Fruit fly (Drosophila melanogaster) whole organism, embryonic: ENCODE data around the gene Wdr62.
A peak's percentile ranks its signal among the peaks of the same experiment; 100 is the strongest.

Experiments
- Atf-2 ChIP-seq: fragments of 200-800 bp; sonication (Bioruptor generic); optimal IDR thresholded peaks from 2 replicates; lab custom pipeline; 2016; ENCODE audit warnings: missing biosample characterization, missing genetic modification characterization
- CG12391 ChIP-seq: fragments of 200-800 bp; sonication (Bioruptor generic); optimal IDR thresholded peaks from 3 replicates; lab custom pipeline; 2018; ENCODE audit warnings: missing biosample characterization, mild to moderate bottlenecking, missing genetic modification characterization, moderate library complexity
- CG13624 ChIP-seq: fragments of 200-800 bp; sonication (Bioruptor generic); optimal IDR thresholded peaks from 2 replicates; lab custom pipeline; 2016; ENCODE audit warnings: missing biosample characterization, missing genetic modification characterization
- CG15514 ChIP-seq: fragments of 200-800 bp; sonication (Bioruptor generic); optimal IDR thresholded peaks from 3 replicates; lab custom pipeline; 2017; ENCODE audit warnings: missing biosample characterization, missing genetic modification characterization, mild to moderate bottlenecking, moderate library complexity, missing genetic modification reagents
- CG1603 ChIP-seq: fragments of 200-800 bp; sonication (Bioruptor generic); optimal IDR thresholded peaks from 2 replicates; lab custom pipeline; 2019; ENCODE audit warnings: missing biosample characterization, mild to moderate bottlenecking, missing genetic modification characterization, moderate library complexity
- CG16863 ChIP-seq: fragments of 200-800 bp; sonication (Bioruptor generic); optimal IDR thresholded peaks from 3 replicates; lab custom pipeline; 2016; ENCODE audit warnings: missing biosample characterization, missing genetic modification characterization
- CG17186 ChIP-seq: fragments of 200-800 bp; sonication (Bioruptor generic); optimal IDR thresholded peaks from 3 replicates; lab custom pipeline; 2017; ENCODE audit warnings: missing biosample characterization, missing genetic modification reagents, missing genetic modification characterization
- CG17361 ChIP-seq: fragments of 200-800 bp; sonication (Bioruptor generic); IDR thresholded peaks from 3 replicates; pipeline ENCODE4 v1.3.6; 2022; ENCODE audit warnings: missing biosample characterization, missing genetic modification characterization
- CG2120 ChIP-seq: fragments of 200-800 bp; sonication (Bioruptor generic); optimal IDR thresholded peaks from 3 replicates; lab custom pipeline; 2016; ENCODE audit warnings: missing biosample characterization, missing genetic modification characterization
- CG30403 ChIP-seq: fragments of 200-800 bp; sonication (Bioruptor generic); optimal IDR thresholded peaks from 3 replicates; lab custom pipeline; 2016; ENCODE audit warnings: missing biosample characterization, missing genetic modification characterization
- CG32767 ChIP-seq: fragments of 200-800 bp; sonication (Bioruptor generic); IDR thresholded peaks from 2 replicates; pipeline ENCODE4 v1.3.6; 2022; ENCODE audit warnings: missing biosample characterization, missing genetic modification characterization
- CG3995 ChIP-seq: fragments of 200-800 bp; sonication (Bioruptor generic); optimal IDR thresholded peaks from 3 replicates; lab custom pipeline; 2016; ENCODE audit warnings: missing biosample characterization, missing genetic modification characterization
- CG4282 ChIP-seq: fragments of 200-800 bp; sonication (Bioruptor generic); optimal IDR thresholded peaks from 2 replicates; lab custom pipeline; 2016; ENCODE audit warnings: missing biosample characterization, missing genetic modification characterization
- CG4617 ChIP-seq: fragments of 200-800 bp; sonication (Bioruptor generic); optimal IDR thresholded peaks from 3 replicates; lab custom pipeline; 2016; ENCODE audit warnings: missing biosample characterization, missing genetic modification characterization, borderline replicate concordance
- CG5245 ChIP-seq: fragments of 200-800 bp; sonication (Bioruptor generic); optimal IDR thresholded peaks from 3 replicates; lab custom pipeline; 2016; ENCODE audit warnings: missing biosample characterization, missing genetic modification characterization
- CG6254 ChIP-seq: fragments of 200-800 bp; sonication (Bioruptor generic); optimal IDR thresholded peaks from 3 replicates; lab custom pipeline; 2017; ENCODE audit warnings: mild to moderate bottlenecking, missing biosample characterization, missing genetic modification reagents, missing genetic modification characterization
- CG6765 ChIP-seq: fragments of 200-800 bp; sonication (Bioruptor generic); optimal IDR thresholded peaks from 3 replicates; lab custom pipeline; 2017; ENCODE audit warnings: missing biosample characterization, mild to moderate bottlenecking, missing genetic modification characterization
- CG7839 ChIP-seq: fragments of 200-800 bp; sonication (Bioruptor generic); optimal IDR thresholded peaks from 3 replicates; lab custom pipeline; 2018; ENCODE audit warnings: missing biosample characterization, mild to moderate bottlenecking, missing genetic modification characterization, moderate library complexity
- CG8089 ChIP-seq: fragments of 200-800 bp; sonication (Bioruptor generic); optimal IDR thresholded peaks from 3 replicates; lab custom pipeline; 2016; ENCODE audit warnings: missing biosample characterization, missing genetic modification characterization
- CG8359 ChIP-seq: fragments of 200-800 bp; sonication (Bioruptor generic); optimal IDR thresholded peaks from 2 replicates; lab custom pipeline; 2017; ENCODE audit warnings: missing biosample characterization, mild to moderate bottlenecking, missing genetic modification characterization, borderline replicate concordance
- CoRest ChIP-seq: fragments of 200-800 bp; sonication (Bioruptor generic); optimal IDR thresholded peaks from 3 replicates; lab custom pipeline; 2018; ENCODE audit warnings: missing biosample characterization, mild to moderate bottlenecking, missing genetic modification characterization, moderate library complexity
- Dek ChIP-seq: fragments of 200-800 bp; sonication (Bioruptor generic); optimal IDR thresholded peaks from 3 replicates; lab custom pipeline; 2019; ENCODE audit warnings: missing biosample characterization, mild to moderate bottlenecking, missing genetic modification characterization, moderate library complexity
- E2f1 ChIP-seq: fragments of 200-800 bp; sonication (Bioruptor generic); IDR thresholded peaks from 2 replicates; pipeline ENCODE4 v1.3.6; 2022; ENCODE audit warnings: missing biosample characterization, missing genetic modification characterization
- HLH4C ChIP-seq: fragments of 200-800 bp; sonication (Bioruptor generic); IDR thresholded peaks from 3 replicates; pipeline ENCODE4 v1.3.6; 2022; ENCODE audit warnings: missing biosample characterization, missing genetic modification characterization; ENCODE audit not compliant: partially characterized antibody
- Hand ChIP-seq: fragments of 200-800 bp; sonication (Bioruptor generic); optimal IDR thresholded peaks from 2 replicates; lab custom pipeline; 2017; ENCODE audit warnings: mild to moderate bottlenecking, missing biosample characterization, missing genetic modification reagents, missing genetic modification characterization
- HmgZ ChIP-seq: fragments of 200-800 bp; sonication (Bioruptor generic); optimal IDR thresholded peaks from 2 replicates; lab custom pipeline; 2018; ENCODE audit warnings: missing biosample characterization, mild to moderate bottlenecking, missing genetic modification characterization
- Oaz ChIP-seq: fragments of 200-800 bp; sonication (Bioruptor generic); IDR thresholded peaks from 2 replicates; pipeline ENCODE4 v1.3.6; 2022; ENCODE audit warnings: missing biosample characterization, missing genetic modification characterization
- Sox100B ChIP-seq: fragments of 200-800 bp; sonication (Bioruptor generic); optimal IDR thresholded peaks from 3 replicates; lab custom pipeline; 2018; ENCODE audit warnings: missing biosample characterization, mild to moderate bottlenecking, missing genetic modification characterization
- Sry-β ChIP-seq: fragments of 200-800 bp; sonication (Bioruptor generic); optimal IDR thresholded peaks from 2 replicates; lab custom pipeline; 2018; ENCODE audit warnings: missing biosample characterization, mild to moderate bottlenecking, missing genetic modification characterization, moderate library complexity
- Taf1 ChIP-seq: fragments of 200-800 bp; sonication (Bioruptor generic); IDR thresholded peaks from 2 replicates; pipeline ENCODE4 v1.3.6; 2022; ENCODE audit warnings: missing biosample characterization, missing genetic modification characterization
- Vsx1 ChIP-seq: fragments of 200-800 bp; sonication (Bioruptor generic); optimal IDR thresholded peaks from 2 replicates; lab custom pipeline; 2017; ENCODE audit warnings: missing biosample characterization, mild to moderate bottlenecking, missing genetic modification characterization, missing genetic modification reagents
- Xrp1 ChIP-seq: fragments of 200-800 bp; sonication (Bioruptor generic); IDR thresholded peaks from 2 replicates; pipeline ENCODE4 v1.3.6; 2022; ENCODE audit warnings: missing biosample characterization, missing genetic modification characterization
- amos ChIP-seq: fragments of 200-800 bp; sonication (Bioruptor generic); IDR thresholded peaks from 2 replicates; pipeline ENCODE4 v1.3.6; 2022; ENCODE audit warnings: missing biosample characterization, missing genetic modification characterization; ENCODE audit not compliant: partially characterized antibody
- bbx ChIP-seq: fragments of 200-800 bp; sonication (Bioruptor generic); IDR thresholded peaks from 2 replicates; pipeline ENCODE4 v1.3.6; 2022; ENCODE audit warnings: missing biosample characterization, missing genetic modification characterization; ENCODE audit not compliant: partially characterized antibody
- br ChIP-seq: fragments of >200 bp; optimal IDR thresholded peaks from 2 replicates; lab custom pipeline; 2017
- btn ChIP-seq: fragments of 200-800 bp; sonication (Bioruptor generic); optimal IDR thresholded peaks from 2 replicates; lab custom pipeline; 2016; ENCODE audit warnings: missing biosample characterization, missing genetic modification characterization
- cg ChIP-seq: fragments of 200-800 bp; sonication (Bioruptor generic); optimal IDR thresholded peaks from 3 replicates; lab custom pipeline; 2019; ENCODE audit warnings: missing biosample characterization, mild to moderate bottlenecking, missing genetic modification characterization, moderate library complexity
- ci ChIP-seq: fragments of 200-800 bp; sonication (Bioruptor generic); IDR thresholded peaks from 3 replicates; pipeline ENCODE4 v1.3.6; 2022; ENCODE audit warnings: missing biosample characterization, missing genetic modification characterization
- exex ChIP-seq: fragments of 200-800 bp; sonication (Bioruptor generic); optimal IDR thresholded peaks from 4 replicates; lab custom pipeline; 2018; ENCODE audit warnings: missing biosample characterization, mild to moderate bottlenecking, missing genetic modification characterization, moderate library complexity
- gem ChIP-seq: fragments of 200-800 bp; sonication (Bioruptor generic); optimal IDR thresholded peaks from 2 replicates; lab custom pipeline; 2019; ENCODE audit warnings: missing biosample characterization, mild to moderate bottlenecking, missing genetic modification characterization, moderate library complexity
- hth ChIP-seq: fragments of >200 bp; optimal IDR thresholded peaks from 2 replicates; lab custom pipeline; 2017; ENCODE audit warnings: inconsistent platforms
- jing ChIP-seq: fragments of 200-800 bp; sonication (Bioruptor generic); optimal IDR thresholded peaks from 2 replicates; lab custom pipeline; 2018; ENCODE audit warnings: missing biosample characterization, mild to moderate bottlenecking, missing genetic modification characterization
- lilli ChIP-seq: fragments of 200-800 bp; sonication (Bioruptor generic); optimal IDR thresholded peaks from 3 replicates; lab custom pipeline; 2016; ENCODE audit warnings: missing biosample characterization, missing genetic modification characterization
- lola ChIP-seq, 3 experiments: fragments of >200 bp in 2 of 3; fragments of 200-800 bp in 1 of 3; sonication (Bioruptor generic) in 1 of 3; optimal IDR thresholded peaks; 2 replicates each; lab custom pipeline; 2017 to 2019; ENCODE audit warnings: missing biosample characterization in 3 of 3, missing genetic modification characterization in 3 of 3, mild to moderate bottlenecking in 1 of 3, moderate library complexity in 1 of 3
- pan ChIP-seq, 4 experiments: fragments of >200 bp in 3 of 4; fragments of 200-800 bp in 1 of 4; sonication (Bioruptor generic) in 1 of 4; optimal IDR thresholded peaks in 3 of 4; IDR thresholded peaks in 1 of 4; 2 replicates each; pipeline versions ENCODE4 v1.3.6 to Lab custom; 2017 to 2022; ENCODE audit warnings: missing biosample characterization in 2 of 4, missing genetic modification characterization in 2 of 4, mixed read lengths in 1 of 4
- seq ChIP-seq: fragments of 200-800 bp; sonication (Bioruptor generic); IDR thresholded peaks from 2 replicates; pipeline ENCODE4 v1.3.6; 2022; ENCODE audit warnings: missing biosample characterization, missing genetic modification characterization
- sisA ChIP-seq: fragments of 200-800 bp; sonication (Bioruptor generic); IDR thresholded peaks from 2 replicates; pipeline ENCODE4 v1.3.6; 2022; ENCODE audit warnings: missing biosample characterization, missing genetic modification characterization
- tgo ChIP-seq: fragments of 200-800 bp; sonication (Bioruptor generic); IDR thresholded peaks from 3 replicates; pipeline ENCODE4 v1.3.6; 2022; ENCODE audit warnings: missing biosample characterization, missing genetic modification characterization

Gene Wdr62

dm6 chr2L:1981726-1982367 lies 97.4 kb downstream of the Wdr62 start, which contains the start of gene CG7289 (continued):
- peak; percentile 46 for TF ChIP-seq CG2120
- no peak for TF ChIP-seq CG6254 (GFP tag; lab: Kevin White, UChicago)
- no peak for TF ChIP-seq CG13624 (GFP tag; lab: Kevin White, UChicago)
- peak; percentile 64 for TF ChIP-seq amos
- peak; percentile 38 for TF ChIP-seq lilli (GFP tag; lab: Kevin White, UChicago)
- no peak for TF ChIP-seq CG4282 (GFP tag; lab: Kevin White, UChicago)
- TF ChIP-seq Taf1 = no peak
- TF ChIP-seq CG8089 = no peak
- no peak for TF ChIP-seq tgo (GFP tag; lab: Robert Waterston, UW)
- no peak for TF ChIP-seq Atf-2 (GFP tag; lab: Kevin White, UChicago)
- TF ChIP-seq Oaz (GFP tag; lab: Robert Waterston, UW) = no peak
- no peak for TF ChIP-seq br (lab: Kevin White, UChicago)
- no peak for TF ChIP-seq Dek
- peak; percentile 94 for TF ChIP-seq CG4617
- 0 out of 3 replicates have a peak, but pooled peaks have one; percentile 9 for TF ChIP-seq ci (GFP tag; lab: Robert Waterston, UW)
- no peak for TF ChIP-seq CG17186 (GFP tag; lab: Kevin White, UChicago)
- no peak for TF ChIP-seq CG17361 (GFP tag; lab: Robert Waterston, UW)
- no peak for TF ChIP-seq gem
- no peak for TF ChIP-seq CG6765 (GFP tag; lab: Kevin White, UChicago)
- TF ChIP-seq HLH4C (GFP tag; lab: Robert Waterston, UW) = peak; percentile 57; the same call in 2 of the 3 replicates
- no peak for TF ChIP-seq exex (tag; lab: Kevin White, UChicago)
- TF ChIP-seq pan (optimal IDR thresholded peaks at IDR 0.05; lab: Kevin White, UChicago) = peak in 1 of 2 experiments; percentile 28
- TF ChIP-seq pan (GFP tag; optimal IDR thresholded peaks at IDR 0.05 in 1 of 2, IDR thresholded peaks at IDR 0.05 in 1 of 2) = peak in 1 of 2 experiments; percentile 34
- no peak for TF ChIP-seq CG5245 (GFP tag; lab: Kevin White, UChicago)
- peak; percentile 6 for TF ChIP-seq CG30403
- TF ChIP-seq CG1603 = peak; percentile 25
- TF ChIP-seq hth (lab: Kevin White, UChicago) = no peak
- TF ChIP-seq E2f1 = no peak
- no peak for TF ChIP-seq Sry-β (GFP tag; lab: Kevin White, UChicago)
- TF ChIP-seq CG7839 (tag; lab: Kevin White, UChicago) = no peak
- no peak for TF ChIP-seq CG32767
- TF ChIP-seq Sox100B (GFP tag; lab: Kevin White, UChicago) = no peak
- no peak for TF ChIP-seq Vsx1
- no peak for TF ChIP-seq sisA (GFP tag; lab: Robert Waterston, UW)
- no peak for TF ChIP-seq Xrp1 (GFP tag; lab: Robert Waterston, UW)
- TF ChIP-seq lola (GFP tag; optimal IDR thresholded peaks at IDR 0.05; lab: Kevin White, UChicago) = no peak
- TF ChIP-seq CG16863 (GFP tag; lab: Kevin White, UChicago) = no peak

dm6 chr2L:1986343-1987280 lies 102.2 kb downstream of the Wdr62 start:
- TF ChIP-seq jing (no peak), HmgZ (tag; lab: Kevin White, UChicago) (peak; percentile 37), CG8359 (GFP tag; lab: Kevin White, UChicago) (no peak), bbx (GFP tag; lab: Robert Waterston, UW) (no peak), CG2120 (peak; percentile 79), CG3995 (GFP tag; lab: Kevin White, UChicago) (no peak), btn (GFP tag; lab: Kevin White, UChicago) (no peak), Hand (GFP tag; lab: Kevin White, UChicago) (peak; percentile 42), CoRest (tag; lab: Kevin White, UChicago) (peak; percentile 62), cg (GFP tag; lab: Kevin White, UChicago) (no peak), CG12391 (tag; lab: Kevin White, UChicago) (peak; percentile 56), seq (GFP tag; lab: Robert Waterston, UW) (0 out of 2 replicates have a peak, but pooled peaks have one; percentile 30), CG1603 (peak; percentile 14), CG15514 (GFP tag; lab: Kevin White, UChicago) (peak; percentile 10)
